ENCODE assay signal across 1 fruit fly cellular context in genomic region chr3R:18997388-18998287, dm6.
A peak's percentile ranks its signal among the peaks of the same experiment; 100 is the strongest.
TF ChIP-seq lines count a peak whose summit lies in the region.

No protein-coding gene starts in this region.

TF ChIP-seq in whole organism, embryonic, 481 proteins besides CTCF, POLR2A, EP300 and RAD21 (continued from another document and continues in another):
- TF ChIP-seq Aef1 (GFP tag; IDR thresholded peaks at IDR 0.05; lab: Robert Waterston, UW), result no peak
- TF ChIP-seq Camta (GFP tag; optimal IDR thresholded peaks at IDR 0.05; lab: Kevin White, UChicago), result no peak
- no peak for TF ChIP-seq sisA (GFP tag; IDR thresholded peaks at IDR 0.05; lab: Robert Waterston, UW)
- TF ChIP-seq CG17568 (GFP tag; optimal IDR thresholded peaks at IDR 0.05; lab: Kevin White, UChicago), result peak; percentile 95
- peak; percentile 10 for TF ChIP-seq schlank (tag; optimal IDR thresholded peaks at IDR 0.05; lab: Kevin White, UChicago)
- TF ChIP-seq Ptx1 (GFP tag; IDR thresholded peaks at IDR 0.05; lab: Robert Waterston, UW), result no peak
- no peak for TF ChIP-seq CG13287 (GFP tag; IDR thresholded peaks at IDR 0.05; lab: Robert Waterston, UW; ENCODE audit: partially characterized antibody)
- TF ChIP-seq E2f2 (GFP tag; IDR thresholded peaks at IDR 0.05; lab: Robert Waterston, UW), result peak; percentile 61; the same call in 1 of the 2 replicates
- TF ChIP-seq CG14860 (GFP tag; IDR thresholded peaks at IDR 0.05; lab: Robert Waterston, UW; ENCODE audit: partially characterized antibody), result no peak
- TF ChIP-seq usp (GFP tag; optimal IDR thresholded peaks at IDR 0.05; lab: Kevin White, UChicago), result no peak
- no peak for TF ChIP-seq prd (optimal IDR thresholded peaks at IDR 0.05; lab: Kevin White, UChicago)
- TF ChIP-seq prd (GFP tag; IDR thresholded peaks at IDR 0.05; lab: Robert Waterston, UW), result no peak
- TF ChIP-seq CG3163 (GFP tag; optimal IDR thresholded peaks at IDR 0.05; lab: Kevin White, UChicago), result peak; percentile 53
- no peak for TF ChIP-seq CG11560 (tag; IDR thresholded peaks at IDR 0.05; lab: Robert Waterston, UW)
- peak; percentile 94 for TF ChIP-seq CG4707 (GFP tag; optimal IDR thresholded peaks at IDR 0.05; lab: Kevin White, UChicago)
- TF ChIP-seq dpn (GFP tag; optimal IDR thresholded peaks at IDR 0.05; lab: Kevin White, UChicago), result peak in 1 of 2 experiments; percentile 21
- TF ChIP-seq H15 (GFP tag; IDR thresholded peaks at IDR 0.05; lab: Robert Waterston, UW), result no peak
- peak; percentile 80 for TF ChIP-seq Sox100B (GFP tag; optimal IDR thresholded peaks at IDR 0.05; lab: Kevin White, UChicago)
- TF ChIP-seq corto (GFP tag; optimal IDR thresholded peaks at IDR 0.05; lab: Kevin White, UChicago), result no peak
- peak; percentile 95 for TF ChIP-seq Kr (GFP tag; optimal IDR thresholded peaks at IDR 0.05; lab: Kevin White, UChicago)
- no peak for TF ChIP-seq bab2 (GFP tag; optimal IDR thresholded peaks at IDR 0.05; lab: Kevin White, UChicago)
- no peak for TF ChIP-seq nmo (GFP tag; optimal IDR thresholded peaks at IDR 0.05; lab: Kevin White, UChicago)
- TF ChIP-seq cas (GFP tag; IDR thresholded peaks at IDR 0.05; lab: Robert Waterston, UW), result no peak
- peak; percentile 93 for TF ChIP-seq CG12236 (GFP tag; optimal IDR thresholded peaks at IDR 0.05; lab: Kevin White, UChicago)
- TF ChIP-seq dimm (GFP tag; IDR thresholded peaks at IDR 0.05; lab: Robert Waterston, UW), result peak; percentile 28; the same call in 1 of the 2 replicates
- peak; percentile 64 for TF ChIP-seq run (tag; optimal IDR thresholded peaks at IDR 0.05; lab: Kevin White, UChicago)
- peak; percentile 10 for TF ChIP-seq tio (GFP tag; optimal IDR thresholded peaks at IDR 0.05; lab: Kevin White, UChicago)
- TF ChIP-seq CG10979 (tag; optimal IDR thresholded peaks at IDR 0.05; lab: Kevin White, UChicago), result peak; percentile 40
- TF ChIP-seq CG10543 (GFP tag; optimal IDR thresholded peaks at IDR 0.05; lab: Kevin White, UChicago), result no peak
- TF ChIP-seq CG2199 (GFP tag; IDR thresholded peaks at IDR 0.05; lab: Robert Waterston, UW), result peak; percentile 84; the same call in 2 of the 3 replicates
- no peak for TF ChIP-seq Poxn (GFP tag; IDR thresholded peaks at IDR 0.05; lab: Robert Waterston, UW)
- TF ChIP-seq sens-2 (GFP tag; IDR thresholded peaks at IDR 0.05; lab: Robert Waterston, UW), result peak; percentile 76; the same call in 1 of the 2 replicates
- TF ChIP-seq fd96Cb (tag; optimal IDR thresholded peaks at IDR 0.05; lab: Kevin White, UChicago), result no peak
- peak; percentile 53 for TF ChIP-seq Hsf (GFP tag; optimal IDR thresholded peaks at IDR 0.05; lab: Kevin White, UChicago)
- no peak for TF ChIP-seq CG2889 (GFP tag; IDR thresholded peaks at IDR 0.05; lab: Robert Waterston, UW)
- TF ChIP-seq Oli (tag; optimal IDR thresholded peaks at IDR 0.05; lab: Kevin White, UChicago), result peak; percentile 56
- TF ChIP-seq inv (GFP tag; IDR thresholded peaks at IDR 0.05; lab: Robert Waterston, UW; ENCODE audit: partially characterized antibody), result no peak
- peak; percentile 77 for TF ChIP-seq sim (GFP tag; IDR thresholded peaks at IDR 0.05; lab: Robert Waterston, UW)
- TF ChIP-seq Dref (GFP tag; IDR thresholded peaks at IDR 0.05; lab: Robert Waterston, UW), result no peak
- no peak for TF ChIP-seq HLH54F (GFP tag; optimal IDR thresholded peaks at IDR 0.05; lab: Kevin White, UChicago)
- TF ChIP-seq chinmo (GFP tag; IDR thresholded peaks at IDR 0.05; lab: Robert Waterston, UW; ENCODE audit: partially characterized antibody), result peak; percentile 56; the same call in 1 of the 4 replicates
- TF ChIP-seq CG6254 (GFP tag; optimal IDR thresholded peaks at IDR 0.05; lab: Kevin White, UChicago), result peak; percentile 78
- peak; percentile 42 for TF ChIP-seq shn (GFP tag; optimal IDR thresholded peaks at IDR 0.05; lab: Kevin White, UChicago)
- peak; percentile 58 for TF ChIP-seq CG9727 (GFP tag; optimal IDR thresholded peaks at IDR 0.05; lab: Kevin White, UChicago)
- TF ChIP-seq kni (GFP tag; optimal IDR thresholded peaks at IDR 0.05; lab: Kevin White, UChicago), result peak; percentile 87
- peak; percentile 82 for TF ChIP-seq CG5953 (GFP tag; IDR thresholded peaks at IDR 0.05; lab: Robert Waterston, UW)
- TF ChIP-seq Meics (GFP tag; optimal IDR thresholded peaks at IDR 0.05; lab: Kevin White, UChicago), result no peak
- TF ChIP-seq hb (GFP tag; IDR thresholded peaks at IDR 0.05; lab: Robert Waterston, UW; ENCODE audit: partially characterized antibody), result no peak
- TF ChIP-seq maf-S (GFP tag; optimal IDR thresholded peaks at IDR 0.05; lab: Kevin White, UChicago), result peak; percentile 26
- TF ChIP-seq Abd-B (GFP tag; optimal IDR thresholded peaks at IDR 0.05; lab: Kevin White, UChicago), result peak; percentile 12
- TF ChIP-seq Gug (GFP tag; IDR thresholded peaks at IDR 0.05; lab: Robert Waterston, UW), result no peak
- TF ChIP-seq NFAT (GFP tag; IDR thresholded peaks at IDR 0.05; lab: Robert Waterston, UW), result no peak
- TF ChIP-seq H2.0 (GFP tag; IDR thresholded peaks at IDR 0.05; lab: Robert Waterston, UW), result no peak
- TF ChIP-seq org-1 (GFP tag; optimal IDR thresholded peaks at IDR 0.05; lab: Kevin White, UChicago), result peak; percentile 88
- TF ChIP-seq Adf1 (GFP tag; IDR thresholded peaks at IDR 0.05; lab: Robert Waterston, UW), result no peak
- TF ChIP-seq CG43689 (GFP tag; IDR thresholded peaks at IDR 0.05; lab: Robert Waterston, UW), result no peak
- peak; percentile 87 for TF ChIP-seq oc (tag; optimal IDR thresholded peaks at IDR 0.05; lab: Kevin White, UChicago)
- peak; percentile 33 for TF ChIP-seq CG4617 (GFP tag; optimal IDR thresholded peaks at IDR 0.05; lab: Kevin White, UChicago; ENCODE audit: borderline replicate concordance)
- TF ChIP-seq knrl (GFP tag; IDR thresholded peaks at IDR 0.05; lab: Robert Waterston, UW; ENCODE audit: partially characterized antibody), result no peak
- peak; percentile 89 for TF ChIP-seq Asciz (GFP tag; optimal IDR thresholded peaks at IDR 0.05; lab: Kevin White, UChicago)
- TF ChIP-seq CG18599 (GFP tag; optimal IDR thresholded peaks at IDR 0.05; lab: Kevin White, UChicago), result peak; percentile 6
- peak; percentile 90 for TF ChIP-seq dmrt11E (tag; optimal IDR thresholded peaks at IDR 0.05; lab: Kevin White, UChicago)
- TF ChIP-seq CG31388 (GFP tag; optimal IDR thresholded peaks at IDR 0.05; lab: Kevin White, UChicago), result no peak
- peak; percentile 85 for TF ChIP-seq CG17328 (GFP tag; IDR thresholded peaks at IDR 0.05; lab: Robert Waterston, UW)
- peak; percentile 37; the same call in 1 of the 3 replicates for TF ChIP-seq sr (GFP tag; IDR thresholded peaks at IDR 0.05; lab: Robert Waterston, UW)
- no peak for TF ChIP-seq CG10959 (GFP tag; IDR thresholded peaks at IDR 0.05; lab: Robert Waterston, UW)
- TF ChIP-seq tll (GFP tag; optimal IDR thresholded peaks at IDR 0.05; lab: Kevin White, UChicago), result peak in 1 of 2 experiments; percentile 43
- peak; percentile 84 for TF ChIP-seq Vsx1 (GFP tag; optimal IDR thresholded peaks at IDR 0.05; lab: Kevin White, UChicago)
- TF ChIP-seq Hmx (GFP tag; optimal IDR thresholded peaks at IDR 0.05; lab: Kevin White, UChicago), result no peak
- no peak for TF ChIP-seq Oaz (GFP tag; IDR thresholded peaks at IDR 0.05; lab: Robert Waterston, UW)
- peak; percentile 10 for TF ChIP-seq caup (GFP tag; optimal IDR thresholded peaks at IDR 0.05; lab: Kevin White, UChicago; ENCODE audit: severe bottlenecking)
- peak; percentile 65 for TF ChIP-seq twi (tag; optimal IDR thresholded peaks at IDR 0.05; lab: Kevin White, UChicago)
- peak; percentile 75 for TF ChIP-seq psq (GFP tag; optimal IDR thresholded peaks at IDR 0.05; lab: Kevin White, UChicago)
- TF ChIP-seq CG15011 (GFP tag; optimal IDR thresholded peaks at IDR 0.05; lab: Kevin White, UChicago), result peak; percentile 53
- TF ChIP-seq Hr78 (GFP tag; optimal IDR thresholded peaks at IDR 0.05; lab: Kevin White, UChicago), result peak in 1 of 2 experiments; percentile 59
- TF ChIP-seq lov (optimal IDR thresholded peaks at IDR 0.05; lab: Kevin White, UChicago), result no peak
- TF ChIP-seq lov (GFP tag; IDR thresholded peaks at IDR 0.05; lab: Robert Waterston, UW), result peak; percentile 81; the same call in 2 of the 3 replicates
- TF ChIP-seq Dek (tag; optimal IDR thresholded peaks at IDR 0.05; lab: Kevin White, UChicago), result peak; percentile 6
- peak; percentile 70 for TF ChIP-seq CG2678 (tag; optimal IDR thresholded peaks at IDR 0.05; lab: Kevin White, UChicago)
- TF ChIP-seq CG33557 (GFP tag; optimal IDR thresholded peaks at IDR 0.05; lab: Kevin White, UChicago), result peak; percentile 97
- TF ChIP-seq Dfd (GFP tag; optimal IDR thresholded peaks at IDR 0.05; lab: Kevin White, UChicago), result no peak
- peak; percentile 2 for TF ChIP-seq scrt (GFP tag; optimal IDR thresholded peaks at IDR 0.05; lab: Kevin White, UChicago)
- TF ChIP-seq chif (GFP tag; optimal IDR thresholded peaks at IDR 0.05; lab: Kevin White, UChicago), result peak; percentile 71 to 78
- TF ChIP-seq lola (GFP tag; optimal IDR thresholded peaks at IDR 0.05; lab: Kevin White, UChicago), result peak in 1 of 3 experiments; percentile 88
- TF ChIP-seq CG3407 (GFP tag; optimal IDR thresholded peaks at IDR 0.05; lab: Kevin White, UChicago), result peak; percentile 96
- peak in 1 of 2 experiments; percentile 49 for TF ChIP-seq crp (GFP tag; optimal IDR thresholded peaks at IDR 0.05; lab: Kevin White, UChicago)
- TF ChIP-seq CG34422 (GFP tag; IDR thresholded peaks at IDR 0.05; lab: Robert Waterston, UW), result no peak
- TF ChIP-seq gfzf (GFP tag; optimal IDR thresholded peaks at IDR 0.05; lab: Kevin White, UChicago), result no peak
- no peak for TF ChIP-seq ssp (GFP tag; IDR thresholded peaks at IDR 0.05; lab: Robert Waterston, UW)
- peak; percentile 77 for TF ChIP-seq CG13424 (tag; optimal IDR thresholded peaks at IDR 0.05; lab: Kevin White, UChicago)
- TF ChIP-seq ewg (GFP tag; optimal IDR thresholded peaks at IDR 0.05; lab: Kevin White, UChicago), result peak; percentile 80
- no peak for TF ChIP-seq vnd (GFP tag; IDR thresholded peaks at IDR 0.05; lab: Robert Waterston, UW; ENCODE audit: partially characterized antibody)
- TF ChIP-seq CG10267 (tag; optimal IDR thresholded peaks at IDR 0.05; lab: Kevin White, UChicago), result peak; percentile 21
- TF ChIP-seq p53 (GFP tag; optimal IDR thresholded peaks at IDR 0.05; lab: Kevin White, UChicago), result no peak
- peak; percentile 92 for TF ChIP-seq YL-1 (GFP tag; optimal IDR thresholded peaks at IDR 0.05; lab: Kevin White, UChicago)
- TF ChIP-seq CG12219 (GFP tag; optimal IDR thresholded peaks at IDR 0.05; lab: Kevin White, UChicago), result peak; percentile 82
- peak; percentile 72 for TF ChIP-seq CG14710 (tag; optimal IDR thresholded peaks at IDR 0.05; lab: Kevin White, UChicago)
- peak; percentile 27 for TF ChIP-seq pfk (GFP tag; optimal IDR thresholded peaks at IDR 0.05; lab: Kevin White, UChicago)
- no peak for TF ChIP-seq Dp (GFP tag; optimal IDR thresholded peaks at IDR 0.05; lab: Kevin White, UChicago)
- peak; percentile 13 for TF ChIP-seq Xbp1 (GFP tag; optimal IDR thresholded peaks at IDR 0.05; lab: Kevin White, UChicago)
- TF ChIP-seq gce (GFP tag; IDR thresholded peaks at IDR 0.05; lab: Robert Waterston, UW), result peak; percentile 64; the same call in 1 of the 3 replicates
- TF ChIP-seq CG8089 (GFP tag; optimal IDR thresholded peaks at IDR 0.05; lab: Kevin White, UChicago), result peak; percentile 85
- peak; percentile 10 for TF ChIP-seq her (GFP tag; optimal IDR thresholded peaks at IDR 0.05; lab: Kevin White, UChicago)
- TF ChIP-seq CG12659 (GFP tag; optimal IDR thresholded peaks at IDR 0.05; lab: Kevin White, UChicago), result peak; percentile 63
- TF ChIP-seq az2 (GFP tag; optimal IDR thresholded peaks at IDR 0.05; lab: Kevin White, UChicago), result peak; percentile 50
- no peak for TF ChIP-seq jigr1 (GFP tag; IDR thresholded peaks at IDR 0.05; lab: Robert Waterston, UW)
- peak; percentile 1 for TF ChIP-seq CG9817 (tag; optimal IDR thresholded peaks at IDR 0.05; lab: Kevin White, UChicago)
- TF ChIP-seq CG1647 (GFP tag; optimal IDR thresholded peaks at IDR 0.05; lab: Kevin White, UChicago), result peak; percentile 10
- TF ChIP-seq Deaf1 (tag; optimal IDR thresholded peaks at IDR 0.05; lab: Kevin White, UChicago), result peak; percentile 0
- peak; percentile 68 for TF ChIP-seq CoRest (tag; optimal IDR thresholded peaks at IDR 0.05; lab: Kevin White, UChicago)
- TF ChIP-seq CG7372 (GFP tag; IDR thresholded peaks at IDR 0.05; lab: Robert Waterston, UW), result peak; percentile 17; the same call in 1 of the 2 replicates
- peak; percentile 91 for TF ChIP-seq wek (GFP tag; optimal IDR thresholded peaks at IDR 0.05; lab: Kevin White, UChicago)
- TF ChIP-seq sqz (GFP tag; optimal IDR thresholded peaks at IDR 0.05; lab: Kevin White, UChicago), result peak; percentile 90
- peak; percentile 57 for TF ChIP-seq CG30431 (GFP tag; optimal IDR thresholded peaks at IDR 0.05; lab: Kevin White, UChicago)
- TF ChIP-seq odd (GFP tag; optimal IDR thresholded peaks at IDR 0.05; lab: Kevin White, UChicago), result peak; percentile 95
- TF ChIP-seq nerfin-2 (GFP tag; IDR thresholded peaks at IDR 0.05; lab: Robert Waterston, UW; ENCODE audit: partially characterized antibody), result no peak
- TF ChIP-seq abd-A (tag; optimal IDR thresholded peaks at IDR 0.05; lab: Kevin White, UChicago), result peak; percentile 85
- peak; percentile 76 for TF ChIP-seq Nf-YB (GFP tag; optimal IDR thresholded peaks at IDR 0.05; lab: Kevin White, UChicago)
- peak; percentile 55; the same call in 1 of the 2 replicates for TF ChIP-seq CG10366 (GFP tag; IDR thresholded peaks at IDR 0.05; lab: Robert Waterston, UW)
- no peak for TF ChIP-seq Sin3A (optimal IDR thresholded peaks at IDR 0.05; lab: Kevin White, UChicago)
- TF ChIP-seq CG7271 (tag; optimal IDR thresholded peaks at IDR 0.05; lab: Kevin White, UChicago), result peak; percentile 10
- peak; percentile 26 for TF ChIP-seq tap (tag; optimal IDR thresholded peaks at IDR 0.05; lab: Kevin White, UChicago)
- no peak for TF ChIP-seq unc-4 (GFP tag; IDR thresholded peaks at IDR 0.05; lab: Robert Waterston, UW; ENCODE audit: partially characterized antibody)
- TF ChIP-seq gcm2 (GFP tag; optimal IDR thresholded peaks at IDR 0.05; lab: Kevin White, UChicago), result peak; percentile 42
- TF ChIP-seq CG6854 (GFP tag; optimal IDR thresholded peaks at IDR 0.05; lab: Kevin White, UChicago), result no peak
- TF ChIP-seq CG8944 (GFP tag; optimal IDR thresholded peaks at IDR 0.05; lab: Kevin White, UChicago), result no peak
- TF ChIP-seq HmgZ (tag; optimal IDR thresholded peaks at IDR 0.05; lab: Kevin White, UChicago), result peak; percentile 72
- peak; percentile 5 for TF ChIP-seq CG9876 (GFP tag; optimal IDR thresholded peaks at IDR 0.05; lab: Kevin White, UChicago)
- TF ChIP-seq zfh1 (GFP tag; IDR thresholded peaks at IDR 0.05; lab: Robert Waterston, UW), result peak; percentile 64
- peak; percentile 92 for TF ChIP-seq gcm (GFP tag; optimal IDR thresholded peaks at IDR 0.05; lab: Kevin White, UChicago)
- TF ChIP-seq bowl (GFP tag; IDR thresholded peaks at IDR 0.05; lab: Robert Waterston, UW), result 0 out of 2 replicates have a peak, but pooled peaks have one; percentile 36
